Fruit fly (Drosophila melanogaster) whole organism, embryonic: Measurements from ENCODE around the gene CG3040.

Source experiments
- Abd-B ChIP-seq: fragments of 200-800 bp; sonication (Bioruptor generic); optimal IDR thresholded peaks from 2 replicates; lab custom pipeline; 2018; ENCODE audit warnings: missing biosample characterization, mild to moderate bottlenecking, missing genetic modification characterization, moderate library complexity
- Ada2b ChIP-seq: fragments of 200-800 bp; sonication (Bioruptor generic); IDR thresholded peaks from 2 replicates; pipeline ENCODE4 v1.3.6; 2022; ENCODE audit warnings: missing biosample characterization, missing genetic modification characterization
- Adf1 ChIP-seq: fragments of 200-800 bp; sonication (Bioruptor generic); IDR thresholded peaks from 2 replicates; pipeline ENCODE4 v1.3.6; 2022; ENCODE audit warnings: missing biosample characterization, missing genetic modification characterization
- Atf6 ChIP-seq: fragments of 200-800 bp; sonication (Bioruptor generic); IDR thresholded peaks from 2 replicates; pipeline ENCODE4 v1.3.6; 2022; ENCODE audit warnings: missing biosample characterization, missing genetic modification characterization
- CG10267 ChIP-seq: fragments of 200-800 bp; sonication (Bioruptor generic); optimal IDR thresholded peaks from 2 replicates; lab custom pipeline; 2018; ENCODE audit warnings: missing biosample characterization, mild to moderate bottlenecking, missing genetic modification characterization, moderate library complexity
- CG11723 ChIP-seq: fragments of 200-800 bp; sonication (Bioruptor generic); optimal IDR thresholded peaks from 2 replicates; lab custom pipeline; 2017; ENCODE audit warnings: missing biosample characterization, mild to moderate bottlenecking, missing genetic modification characterization
- CG12744 ChIP-seq: fragments of 200-800 bp; sonication (Bioruptor generic); optimal IDR thresholded peaks from 2 replicates; lab custom pipeline; 2016; ENCODE audit warnings: missing biosample characterization, missing genetic modification characterization
- CG1529 ChIP-seq: fragments of 200-800 bp; sonication (Bioruptor generic); optimal IDR thresholded peaks from 3 replicates; lab custom pipeline; 2018; ENCODE audit warnings: missing biosample characterization, missing genetic modification characterization
- CG16779 ChIP-seq: fragments of 200-800 bp; sonication (Bioruptor generic); IDR thresholded peaks from 2 replicates; pipeline ENCODE4 v1.3.6; 2022; ENCODE audit warnings: missing biosample characterization, missing genetic modification characterization
- CG16813 ChIP-seq: fragments of 200-800 bp; sonication (Bioruptor generic); IDR thresholded peaks from 3 replicates; pipeline ENCODE4 v1.3.6; 2022; ENCODE audit warnings: missing biosample characterization, missing genetic modification characterization; ENCODE audit not compliant: partially characterized antibody
- CG17361 ChIP-seq: fragments of 200-800 bp; sonication (Bioruptor generic); IDR thresholded peaks from 3 replicates; pipeline ENCODE4 v1.3.6; 2022; ENCODE audit warnings: missing biosample characterization, missing genetic modification characterization
- CG18011 ChIP-seq: fragments of 200-800 bp; sonication (Bioruptor generic); optimal IDR thresholded peaks from 2 replicates; lab custom pipeline; 2017; ENCODE audit warnings: missing biosample characterization, missing genetic modification characterization, mild to moderate bottlenecking, moderate library complexity, missing genotype
- CG2875 ChIP-seq: fragments of 200-800 bp; sonication (Bioruptor generic); optimal IDR thresholded peaks from 2 replicates; lab custom pipeline; 2017; ENCODE audit warnings: missing biosample characterization, mild to moderate bottlenecking, missing genetic modification characterization, missing genetic modification reagents
- CG31388 ChIP-seq: fragments of 200-800 bp; sonication (Bioruptor generic); optimal IDR thresholded peaks from 2 replicates; lab custom pipeline; 2016; ENCODE audit warnings: missing biosample characterization, missing genetic modification characterization
- CG3163 ChIP-seq: fragments of 200-800 bp; sonication (Bioruptor generic); optimal IDR thresholded peaks from 3 replicates; lab custom pipeline; 2016; ENCODE audit warnings: missing biosample characterization, missing genetic modification characterization
- CG3281 ChIP-seq: fragments of 200-800 bp; sonication (Bioruptor generic); optimal IDR thresholded peaks from 3 replicates; lab custom pipeline; 2017; ENCODE audit warnings: missing biosample characterization, mild to moderate bottlenecking, missing genetic modification characterization
- CG34224 ChIP-seq: fragments of 200-800 bp; sonication (Bioruptor generic); IDR thresholded peaks from 3 replicates; pipeline ENCODE4 v1.3.6; 2022; ENCODE audit warnings: missing biosample characterization, missing genetic modification characterization; ENCODE audit not compliant: partially characterized antibody
- CG3838 ChIP-seq: fragments of 200-800 bp; sonication (Bioruptor generic); optimal IDR thresholded peaks from 3 replicates; lab custom pipeline; 2016; ENCODE audit warnings: missing biosample characterization, missing genetic modification characterization
- CG4617 ChIP-seq: fragments of 200-800 bp; sonication (Bioruptor generic); optimal IDR thresholded peaks from 3 replicates; lab custom pipeline; 2016; ENCODE audit warnings: missing biosample characterization, missing genetic modification characterization, borderline replicate concordance
- CG6654 ChIP-seq: fragments of 200-800 bp; sonication (Bioruptor generic); optimal IDR thresholded peaks from 2 replicates; lab custom pipeline; 2017; ENCODE audit warnings: missing biosample characterization, mild to moderate bottlenecking, missing genetic modification characterization
- CG7357 ChIP-seq: fragments of 200-800 bp; sonication (Bioruptor generic); IDR thresholded peaks from 3 replicates; pipeline ENCODE4 v1.3.6; 2022; ENCODE audit warnings: missing biosample characterization, missing genetic modification characterization
- CG7928 ChIP-seq: fragments of 200-800 bp; sonication (Bioruptor generic); optimal IDR thresholded peaks from 2 replicates; lab custom pipeline; 2017; ENCODE audit warnings: missing biosample characterization, mild to moderate bottlenecking, missing genetic modification characterization
- CG9215 ChIP-seq: fragments of 200-800 bp; sonication (Bioruptor generic); IDR thresholded peaks from 2 replicates; pipeline ENCODE4 v1.3.6; 2022; ENCODE audit warnings: missing biosample characterization, missing genetic modification characterization
- CG9437 ChIP-seq: fragments of 200-800 bp; sonication (Bioruptor generic); optimal IDR thresholded peaks from 2 replicates; lab custom pipeline; 2018; ENCODE audit warnings: missing biosample characterization, mild to moderate bottlenecking, missing genetic modification characterization
- D19A ChIP-seq: fragments of 200-800 bp; optimal IDR thresholded peaks from 3 replicates; lab custom pipeline; 2019; ENCODE audit warnings: missing biosample characterization, mild to moderate bottlenecking, missing genetic modification characterization, moderate library complexity
- Fer1 ChIP-seq: fragments of 200-800 bp; sonication (Bioruptor generic); optimal IDR thresholded peaks from 2 replicates; lab custom pipeline; 2017; ENCODE audit warnings: missing biosample characterization, mild to moderate bottlenecking, missing genetic modification characterization
- Kr ChIP-seq: fragments of 200-800 bp; sonication (Bioruptor generic); optimal IDR thresholded peaks from 2 replicates; lab custom pipeline; 2017; ENCODE audit warnings: missing biosample characterization, mild to moderate bottlenecking, missing genetic modification characterization
- MESR4 ChIP-seq: fragments of 200-800 bp; sonication (Bioruptor generic); optimal IDR thresholded peaks from 2 replicates; lab custom pipeline; 2018; ENCODE audit warnings: missing biosample characterization, mild to moderate bottlenecking, missing genetic modification characterization, moderate library complexity
- Max ChIP-seq: fragments of 200-800 bp; sonication (Bioruptor generic); optimal IDR thresholded peaks from 2 replicates; lab custom pipeline; 2016; ENCODE audit warnings: missing biosample characterization, mild to moderate bottlenecking, missing genetic modification characterization
- Mes4 ChIP-seq: fragments of 200-800 bp; sonication (Bioruptor generic); optimal IDR thresholded peaks from 2 replicates; lab custom pipeline; 2016; ENCODE audit warnings: missing biosample characterization, missing genetic modification characterization
- NfI ChIP-seq: fragments of 200-800 bp; sonication (Bioruptor generic); optimal IDR thresholded peaks from 3 replicates; lab custom pipeline; 2018; ENCODE audit warnings: missing biosample characterization, mild to moderate bottlenecking, missing genetic modification characterization, moderate library complexity
- ab ChIP-seq: fragments of 200-800 bp; sonication (Bioruptor generic); optimal IDR thresholded peaks from 2 replicates; lab custom pipeline; 2016; ENCODE audit warnings: missing biosample characterization, missing genetic modification characterization
- ap ChIP-seq: fragments of 200-800 bp; sonication (Bioruptor generic); IDR thresholded peaks from 2 replicates; pipeline ENCODE4 v1.3.6; 2022; ENCODE audit warnings: missing biosample characterization, missing genetic modification characterization
- bsh ChIP-seq, 2 experiments: fragments of 200-800 bp; sonication (Bioruptor generic); optimal IDR thresholded peaks; 2 replicates each; lab custom pipeline; 2017 to 2018; ENCODE audit warnings: mild to moderate bottlenecking in 2 of 2, missing biosample characterization in 2 of 2, missing genetic modification characterization in 2 of 2, moderate library complexity in 1 of 2
- caup ChIP-seq: fragments of 200-800 bp; sonication (Bioruptor generic); optimal IDR thresholded peaks from 3 replicates; lab custom pipeline; 2017; ENCODE audit warnings: missing biosample characterization, mild to moderate bottlenecking, missing genetic modification characterization, moderate library complexity; ENCODE audit not compliant: severe bottlenecking
- chif ChIP-seq, 2 experiments: fragments of 200-800 bp; sonication (Bioruptor generic); optimal IDR thresholded peaks; 3 replicates each; lab custom pipeline; 2016; ENCODE audit warnings: missing biosample characterization in 2 of 2, missing genetic modification characterization in 2 of 2
- chinmo ChIP-seq: fragments of 200-800 bp; sonication (Bioruptor generic); IDR thresholded peaks from 4 replicates; pipeline ENCODE4 v1.3.6; 2022; ENCODE audit warnings: missing biosample characterization, missing genetic modification characterization; ENCODE audit not compliant: partially characterized antibody
- ci ChIP-seq: fragments of 200-800 bp; sonication (Bioruptor generic); IDR thresholded peaks from 3 replicates; pipeline ENCODE4 v1.3.6; 2022; ENCODE audit warnings: missing biosample characterization, missing genetic modification characterization
- ems ChIP-seq: fragments of 200-800 bp; sonication (Bioruptor generic); optimal IDR thresholded peaks from 3 replicates; lab custom pipeline; 2016; ENCODE audit warnings: missing biosample characterization, missing genetic modification characterization
- eyg ChIP-seq: fragments of 200-800 bp; sonication (Bioruptor generic); optimal IDR thresholded peaks from 3 replicates; lab custom pipeline; 2016; ENCODE audit warnings: missing biosample characterization, missing genetic modification characterization
- gsb ChIP-seq: fragments of 200-800 bp; sonication (Bioruptor generic); IDR thresholded peaks from 2 replicates; pipeline ENCODE4 v1.3.6; 2022; ENCODE audit warnings: missing biosample characterization, missing genetic modification characterization
- gsb-n ChIP-seq: fragments of 200-800 bp; sonication (Bioruptor generic); optimal IDR thresholded peaks from 3 replicates; lab custom pipeline; 2018; ENCODE audit warnings: missing biosample characterization, mild to moderate bottlenecking, missing genetic modification characterization
- klu ChIP-seq: fragments of 200-800 bp; sonication (Bioruptor generic); IDR thresholded peaks from 2 replicates; pipeline ENCODE4 v1.3.6; 2022; ENCODE audit warnings: missing biosample characterization, missing genetic modification characterization
- nmo ChIP-seq: fragments of 200-800 bp; sonication (Bioruptor generic); optimal IDR thresholded peaks from 2 replicates; lab custom pipeline; 2018; ENCODE audit warnings: missing biosample characterization, mild to moderate bottlenecking, missing genetic modification characterization, moderate library complexity
- onecut ChIP-seq: fragments of 200-800 bp; sonication (Bioruptor generic); IDR thresholded peaks from 2 replicates; pipeline ENCODE4 v1.3.6; 2022; ENCODE audit warnings: missing biosample characterization, missing genetic modification characterization
- pan ChIP-seq, 4 experiments: fragments of >200 bp in 3 of 4; fragments of 200-800 bp in 1 of 4; sonication (Bioruptor generic) in 1 of 4; optimal IDR thresholded peaks in 3 of 4; IDR thresholded peaks in 1 of 4; 2 replicates each; pipeline versions ENCODE4 v1.3.6 to Lab custom; 2017 to 2022; ENCODE audit warnings: missing biosample characterization in 2 of 4, missing genetic modification characterization in 2 of 4, mixed read lengths in 1 of 4
- pnt ChIP-seq: fragments of 200-800 bp; sonication (Bioruptor generic); optimal IDR thresholded peaks from 3 replicates; lab custom pipeline; 2016; ENCODE audit warnings: missing biosample characterization, missing genetic modification characterization
- sr ChIP-seq: fragments of 200-800 bp; sonication (Bioruptor generic); IDR thresholded peaks from 3 replicates; pipeline ENCODE4 v1.3.6; 2022; ENCODE audit warnings: missing biosample characterization, missing genetic modification characterization
- wdn ChIP-seq: fragments of 200-800 bp; sonication (Bioruptor generic); IDR thresholded peaks from 2 replicates; pipeline ENCODE4 v1.3.6; 2022; ENCODE audit warnings: missing biosample characterization, missing genetic modification characterization

The CG3040 gene

dm6 chrX:7014931-7015428, 41.8 kb upstream of the CG3040 start (continued):
- TF ChIP-seq CG1529 (GFP tag; lab: Kevin White, UChicago) (no peak), MESR4 (GFP tag; lab: Kevin White, UChicago) (peak; percentile 21), Fer1 (GFP tag; lab: Kevin White, UChicago) (peak; percentile 41), CG6654 (GFP tag; lab: Kevin White, UChicago) (no peak), CG3838 (GFP tag; lab: Kevin White, UChicago) (no peak), CG31388 (GFP tag; lab: Kevin White, UChicago) (no peak), eyg (no peak), ci (GFP tag; lab: Robert Waterston, UW) (peak; percentile 71), CG17361 (GFP tag; lab: Robert Waterston, UW) (0 out of 3 replicates have a peak, but pooled peaks have one; percentile 42), CG4617 (GFP tag; lab: Kevin White, UChicago) (no peak), pan (optimal IDR thresholded peaks at IDR 0.05; lab: Kevin White, UChicago) (peak in 1 of 2 experiments; percentile 3), pan (GFP tag; optimal IDR thresholded peaks at IDR 0.05 in 1 of 2, IDR thresholded peaks at IDR 0.05 in 1 of 2) (peak in 1 of 2 experiments; percentile 60), ab (GFP tag; lab: Kevin White, UChicago) (no peak), Ada2b (peak; percentile 25), ems (peak; percentile 16), CG18011 (GFP tag; lab: Kevin White, UChicago) (no peak), nmo (GFP tag; lab: Kevin White, UChicago) (peak; percentile 68), CG16779 (GFP tag; lab: Robert Waterston, UW) (no peak), sr (GFP tag; lab: Robert Waterston, UW) (0 out of 3 replicates have a peak, but pooled peaks have one; percentile 18), CG9215 (0 out of 2 replicates have a peak, but pooled peaks have one; percentile 6), NfI (GFP tag; lab: Kevin White, UChicago) (peak; percentile 40), Kr (no peak), CG7357 (GFP tag; lab: Robert Waterston, UW) (no peak), gsb (GFP tag; lab: Robert Waterston, UW) (0 out of 2 replicates have a peak, but pooled peaks have one; percentile 6), Abd-B (GFP tag; lab: Kevin White, UChicago) (peak; percentile 48), CG12744 (no peak), CG10267 (tag; lab: Kevin White, UChicago) (peak; percentile 41), Max (no peak), CG2875 (GFP tag; lab: Kevin White, UChicago) (peak; percentile 28), Mes4 (GFP tag; lab: Kevin White, UChicago) (no peak), CG7928 (GFP tag; lab: Kevin White, UChicago) (no peak), chif (GFP tag; optimal IDR thresholded peaks at IDR 0.05; lab: Kevin White, UChicago) (peak in 1 of 2 experiments; percentile 19), pnt (GFP tag; lab: Kevin White, UChicago) (peak; percentile 30), chinmo (GFP tag; lab: Robert Waterston, UW) (peak; percentile 79; the same call in 2 of the 4 replicates), Atf6 (GFP tag; lab: Robert Waterston, UW) (peak; percentile 53), CG3163 (GFP tag; lab: Kevin White, UChicago) (peak; percentile 22), D19A (tag; lab: Kevin White, UChicago) (peak; percentile 9), ap (GFP tag; lab: Robert Waterston, UW) (no peak), CG9437 (peak; percentile 8), CG16813 (GFP tag; lab: Robert Waterston, UW) (peak; percentile 64), bsh (GFP tag; optimal IDR thresholded peaks at IDR 0.05; lab: Kevin White, UChicago) (peak in 1 of 2 experiments; percentile 36), CG34224 (GFP tag; lab: Robert Waterston, UW) (peak; percentile 69), caup (GFP tag; lab: Kevin White, UChicago) (peak; percentile 32), CG3281 (GFP tag; lab: Kevin White, UChicago) (peak; percentile 25), wdn (GFP tag; lab: Robert Waterston, UW) (no peak), onecut (GFP tag; lab: Robert Waterston, UW) (peak; percentile 60), Adf1 (no peak), gsb-n (tag; lab: Kevin White, UChicago) (peak; percentile 12), CG11723 (GFP tag; lab: Kevin White, UChicago) (no peak), klu (GFP tag; lab: Robert Waterston, UW) (no peak)
